Worm (Caenorhabditis elegans) whole organism, mixed stage, embryonic: Measurements from ENCODE around the gene sri-32.
"Not testable (repeated sequence)": the region's sequence is repeated elsewhere in the genome, so short reads cannot be mapped to it uniquely, and the experiment has no call there.

Experiments
- M03D4.4 ChIP-seq: sonication (generic microtip); optimal IDR thresholded peaks from 2 replicates; lab custom pipeline; 2017; ENCODE audit warnings: mild to moderate bottlenecking, missing genetic modification characterization, missing compliant biosample characterization
- bed-3 ChIP-seq: fragments of 200-800 bp; sonication (Bioruptor generic); optimal IDR thresholded peaks from 3 replicates; lab custom pipeline; 2018; ENCODE audit warnings: mild to moderate bottlenecking, missing genetic modification characterization, moderate library complexity, missing compliant biosample characterization
- blmp-1 ChIP-seq: fragments of 150-350 bp; optimal IDR thresholded peaks from 2 replicates; lab custom pipeline; 2014; ENCODE audit warnings: missing biosample characterization, missing genetic modification characterization
- ceh-39 ChIP-seq: fragments of 150-350 bp; optimal IDR thresholded peaks from 2 replicates; lab custom pipeline; 2014; ENCODE audit warnings: missing biosample characterization, missing genetic modification characterization
- ceh-43 ChIP-seq: fragments of 200-800 bp; sonication (Bioruptor generic); optimal IDR thresholded peaks from 2 replicates; lab custom pipeline; 2018; ENCODE audit warnings: mild to moderate bottlenecking, missing genetic modification characterization, moderate library complexity, missing compliant biosample characterization
- ceh-83 ChIP-seq: fragments of 200-800 bp; sonication (Bioruptor generic); optimal IDR thresholded peaks from 2 replicates; lab custom pipeline; 2018; ENCODE audit warnings: mild to moderate bottlenecking, missing genetic modification characterization, missing compliant biosample characterization
- ces-1 ChIP-seq: fragments of 150-350 bp; optimal IDR thresholded peaks from 2 replicates; lab custom pipeline; 2014; ENCODE audit warnings: missing biosample characterization, missing genetic modification reagents, missing genetic modification characterization
- cnd-1 ChIP-seq: fragments of 200-800 bp; sonication (Bioruptor generic); optimal IDR thresholded peaks from 2 replicates; lab custom pipeline; 2018; ENCODE audit warnings: mild to moderate bottlenecking, missing genetic modification characterization, missing compliant biosample characterization
- drap-1 ChIP-seq: fragments of 200-800 bp; sonication (Bioruptor generic); optimal IDR thresholded peaks from 3 replicates; lab custom pipeline; 2018; ENCODE audit warnings: mild to moderate bottlenecking, missing genetic modification characterization, missing compliant biosample characterization
- elt-1 ChIP-seq: sonication (generic microtip); optimal IDR thresholded peaks from 2 replicates; lab custom pipeline; 2017; ENCODE audit warnings: missing genetic modification characterization, mild to moderate bottlenecking, missing compliant biosample characterization, antibody characterized with exemption, moderate library complexity, borderline replicate concordance; ENCODE audit not compliant: insufficient read depth
- elt-3 ChIP-seq: fragments of 150-350 bp; optimal IDR thresholded peaks from 2 replicates; lab custom pipeline; 2014; ENCODE audit warnings: missing biosample characterization, missing genetic modification characterization
- flh-1 ChIP-seq: fragments of 200-800 bp; sonication (Bioruptor generic); optimal IDR thresholded peaks from 2 replicates; lab custom pipeline; 2018; ENCODE audit warnings: mild to moderate bottlenecking, missing genetic modification characterization, moderate library complexity, missing compliant biosample characterization
- ham-2 ChIP-seq: fragments of 200-800 bp; sonication (Bioruptor generic); optimal IDR thresholded peaks from 2 replicates; lab custom pipeline; 2018; ENCODE audit warnings: mild to moderate bottlenecking, missing genetic modification characterization, missing compliant biosample characterization
- hlh-1 ChIP-seq: fragments of 150-350 bp; optimal IDR thresholded peaks from 2 replicates; lab custom pipeline; 2014; ENCODE audit warnings: missing biosample characterization, missing genetic modification reagents, missing genetic modification characterization
- lin-13 ChIP-seq: fragments of 150-350 bp; optimal IDR thresholded peaks from 2 replicates; lab custom pipeline; 2014; ENCODE audit warnings: missing biosample characterization, missing genetic modification characterization
- lin-32 ChIP-seq: fragments of 200-800 bp; sonication (Bioruptor generic); optimal IDR thresholded peaks from 2 replicates; lab custom pipeline; 2018; ENCODE audit warnings: mild to moderate bottlenecking, missing genetic modification characterization, missing compliant biosample characterization
- lsy-2 ChIP-seq: fragments of 150-350 bp; optimal IDR thresholded peaks from 2 replicates; lab custom pipeline; 2014; ENCODE audit warnings: missing biosample characterization, missing genetic modification characterization
- mep-1 ChIP-seq: fragments of 150-350 bp; optimal IDR thresholded peaks from 2 replicates; lab custom pipeline; 2017; ENCODE audit warnings: missing biosample characterization, missing genetic modification reagents, missing genetic modification characterization, inconsistent platforms
- mls-2 ChIP-seq: sonication (generic microtip); optimal IDR thresholded peaks from 2 replicates; lab custom pipeline; 2016; ENCODE audit warnings: mild to moderate bottlenecking, missing genetic modification characterization, moderate library complexity, missing compliant biosample characterization
- nhr-12 ChIP-seq: fragments of 150-350 bp; optimal IDR thresholded peaks from 2 replicates; lab custom pipeline; 2014; ENCODE audit warnings: missing biosample characterization, missing genetic modification characterization
- nhr-2 ChIP-seq: fragments of 150-350 bp; optimal IDR thresholded peaks from 2 replicates; lab custom pipeline; 2014; ENCODE audit warnings: missing biosample characterization, missing genetic modification characterization
- nhr-237 ChIP-seq: fragments of 150-350 bp; optimal IDR thresholded peaks from 2 replicates; lab custom pipeline; 2014; ENCODE audit warnings: missing biosample characterization, missing genetic modification characterization
- nhr-28 ChIP-seq: fragments of 150-350 bp; optimal IDR thresholded peaks from 2 replicates; lab custom pipeline; 2014; ENCODE audit warnings: missing biosample characterization, missing genetic modification characterization
- nhr-76 ChIP-seq: sonication (generic microtip); optimal IDR thresholded peaks from 2 replicates; lab custom pipeline; 2017; ENCODE audit warnings: missing biosample characterization, missing genetic modification characterization
- pha-4 ChIP-seq: fragments of 150-350 bp; optimal IDR thresholded peaks from 2 replicates; lab custom pipeline; 2018; ENCODE audit warnings: missing biosample characterization, missing genetic modification reagents, missing genetic modification characterization
- sem-2 ChIP-seq: fragments of 200-800 bp; sonication (Bioruptor generic); optimal IDR thresholded peaks from 2 replicates; lab custom pipeline; 2018; ENCODE audit warnings: mild to moderate bottlenecking, missing genetic modification characterization, missing compliant biosample characterization
- snpc-4 ChIP-seq: fragments of 150-350 bp; optimal IDR thresholded peaks from 2 replicates; lab custom pipeline; 2014; ENCODE audit warnings: missing biosample characterization, missing genetic modification characterization
- sptf-1 ChIP-seq: sonication (generic microtip); optimal IDR thresholded peaks from 2 replicates; lab custom pipeline; 2017; ENCODE audit warnings: mild to moderate bottlenecking, missing genetic modification characterization, moderate library complexity, missing compliant biosample characterization
- tbx-8 ChIP-seq: fragments of 200-800 bp; sonication (Bioruptor generic); optimal IDR thresholded peaks from 2 replicates; lab custom pipeline; 2018; ENCODE audit warnings: mild to moderate bottlenecking, missing genetic modification characterization, moderate library complexity, missing compliant biosample characterization
- unc-120 ChIP-seq: sonication (generic microtip); optimal IDR thresholded peaks from 2 replicates; lab custom pipeline; 2017; ENCODE audit warnings: missing genetic modification characterization, missing compliant biosample characterization; ENCODE audit not compliant: poor library complexity, severe bottlenecking
- unc-39 ChIP-seq: fragments of 150-350 bp; optimal IDR thresholded peaks from 2 replicates; lab custom pipeline; 2014; ENCODE audit warnings: missing biosample characterization, missing genetic modification characterization
- unc-62 ChIP-seq: fragments of 150-350 bp; optimal IDR thresholded peaks from 2 replicates; lab custom pipeline; 2014; ENCODE audit warnings: missing biosample characterization, missing genetic modification reagents, missing genetic modification characterization
- zip-8 ChIP-seq: fragments of 150-350 bp; optimal IDR thresholded peaks from 2 replicates; lab custom pipeline; 2014; ENCODE audit warnings: missing biosample characterization, missing genetic modification characterization
- ztf-11 ChIP-seq: fragments of 150-350 bp; optimal IDR thresholded peaks from 2 replicates; lab custom pipeline; 2014; ENCODE audit warnings: missing biosample characterization, missing genetic modification characterization

sri-32 gene

ce11 chrII:3135293-3135692, 19.0 kb downstream of the sri-32 start:
- no peak for TF ChIP-seq M03D4.4 (tag; lab: Kevin White, UChicago)
- no peak for TF ChIP-seq nhr-28
- TF ChIP-seq zip-8 (tag; lab: Kevin White, UChicago): no peak
- TF ChIP-seq unc-62 (GFP tag; lab: Kevin White, UChicago): no peak
- TF ChIP-seq cnd-1: no peak
- no peak for TF ChIP-seq hlh-1
- TF ChIP-seq lin-32 (GFP tag; lab: Kevin White, UChicago): no peak
- TF ChIP-seq mls-2: no peak
- TF ChIP-seq blmp-1 (tag; lab: Kevin White, UChicago): no peak
- no peak for TF ChIP-seq ham-2 (GFP tag; lab: Kevin White, UChicago)
- no peak for TF ChIP-seq elt-1 (tag; lab: Kevin White, UChicago)
- TF ChIP-seq lin-13 (tag; lab: Kevin White, UChicago): no peak
- TF ChIP-seq sptf-1: no peak
- TF ChIP-seq ceh-83 (GFP tag; lab: Kevin White, UChicago): no peak
- no peak for TF ChIP-seq drap-1
- TF ChIP-seq nhr-12 (tag; lab: Kevin White, UChicago): no peak
- TF ChIP-seq pha-4 (tag; lab: Kevin White, UChicago): no peak
- TF ChIP-seq snpc-4 (tag; lab: Kevin White, UChicago): no peak
- no peak for TF ChIP-seq nhr-76 (tag; lab: Kevin White, UChicago)
- no peak for TF ChIP-seq nhr-2 (tag; lab: Kevin White, UChicago)
- TF ChIP-seq, all 35 proteins: peak for 0

- TF ChIP-seq pha-4 (tag; lab: Kevin White, UChicago) (no peak), ceh-83 (GFP tag; lab: Kevin White, UChicago) (no peak), zip-8 (tag; lab: Kevin White, UChicago) (no peak), ceh-39 (no peak), ceh-43 (GFP tag; lab: Kevin White, UChicago) (no peak), elt-1 (tag; lab: Kevin White, UChicago) (no peak), sptf-1 (no peak), tbx-8 (GFP tag; lab: Kevin White, UChicago) (no peak), unc-62 (GFP tag; lab: Kevin White, UChicago) (no peak), unc-39 (no peak), blmp-1 (tag; lab: Kevin White, UChicago) (no peak), M03D4.4 (tag; lab: Kevin White, UChicago) (no peak), nhr-28 (no peak), hlh-1 (no peak), sem-2 (GFP tag; lab: Kevin White, UChicago) (no peak), unc-120 (tag; lab: Kevin White, UChicago) (no peak)
These were observed 25.3 kb downstream of the sri-32 start, which contains the start of gene chil-24 for ce11 chrII:3129007-3129406. chil-24 (plus strand) TSS chrII:3129162.

DNA sequence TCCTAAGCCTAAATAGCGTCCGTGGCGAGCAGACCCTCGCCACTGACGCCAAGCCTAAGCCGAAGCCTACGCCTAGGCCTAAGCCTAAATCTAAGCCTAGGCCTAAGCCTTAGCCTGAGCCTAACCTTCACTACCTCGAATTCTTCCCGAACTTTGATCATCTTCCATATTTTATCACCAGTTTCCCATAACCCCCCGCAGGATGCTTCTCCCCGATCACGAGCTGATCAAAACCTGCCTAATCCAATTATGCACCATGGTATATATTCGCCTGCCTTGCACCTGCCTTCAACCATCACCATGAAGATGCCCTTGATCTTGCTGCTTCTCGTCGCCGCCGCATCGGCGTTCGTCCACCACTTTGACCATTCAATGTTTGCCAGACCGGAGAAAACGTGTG, 27.5 kb downstream of the sri-32 start, which contains the start of gene ins-31:
TSS of gene ins-31 (plus strand) at position 301 of the 400 bp plus-strand sequence.
- TF ChIP-seq ztf-11 (tag; lab: Kevin White, UChicago); ces-1 (GFP tag; lab: Kevin White, UChicago); snpc-4 (tag; lab: Kevin White, UChicago): not testable (repeated sequence)

DNA sequence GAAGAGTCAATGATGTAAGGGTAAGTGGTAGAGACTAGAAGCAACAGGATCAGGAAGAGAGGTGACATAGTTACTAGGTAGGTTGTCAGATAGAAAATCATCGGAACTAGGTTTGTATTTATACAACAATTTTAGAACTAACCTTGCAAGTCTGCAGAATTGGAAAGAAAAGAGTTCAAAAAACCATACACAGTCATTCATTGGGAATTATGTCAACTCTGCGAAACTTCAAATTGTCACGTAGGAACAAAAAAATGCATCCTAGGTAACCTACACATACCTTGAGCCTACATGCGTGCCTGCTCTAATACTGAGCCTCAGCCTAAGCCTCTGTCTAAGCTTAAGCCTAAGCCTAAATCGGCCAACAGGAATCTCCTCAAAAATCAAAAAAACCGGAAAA, 27.9 kb downstream of the sri-32 start, which contains the start of gene ins-19:
TSS of gene ins-19 (minus strand) at position 101 of the 400 bp plus-strand sequence.
- TF ChIP-seq pha-4 (tag; lab: Kevin White, UChicago) (no peak), bed-3 (no peak), ceh-83 (GFP tag; lab: Kevin White, UChicago) (no peak), tbx-8 (GFP tag; lab: Kevin White, UChicago) (no peak), lsy-2 (tag; lab: Kevin White, UChicago) (no peak), hlh-1 (no peak), unc-39 (no peak)

DNA sequence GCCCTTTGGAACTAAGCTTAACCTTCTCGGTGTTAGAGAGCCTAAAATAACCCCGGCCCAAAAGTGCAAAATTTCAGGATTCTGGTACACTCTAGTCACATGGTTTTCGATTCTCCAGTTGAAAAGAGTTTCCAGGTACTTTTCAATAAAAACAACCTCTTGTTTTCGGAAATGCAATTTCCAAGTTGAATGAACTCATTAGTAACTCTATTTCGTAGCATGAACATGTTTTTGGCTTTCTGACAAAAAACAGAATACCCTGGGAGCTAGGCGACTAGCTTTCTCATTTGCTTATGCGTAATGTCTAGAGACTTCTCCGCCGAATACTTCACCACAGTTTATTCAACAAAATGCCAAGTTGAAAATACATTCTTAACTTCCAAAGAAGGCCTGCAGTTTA, 31.1 kb downstream of the sri-32 start, which contains the start of gene srh-71:
TSS of gene srh-71 (plus strand) at position 301 of the 400 bp plus-strand sequence.
- TF ChIP-seq nhr-76 (tag; lab: Kevin White, UChicago): no peak
- TF ChIP-seq sptf-1: no peak
- TF ChIP-seq nhr-2 (tag; lab: Kevin White, UChicago): no peak
- no peak for TF ChIP-seq elt-3
- TF ChIP-seq flh-1 (GFP tag; lab: Kevin White, UChicago): no peak
- no peak for TF ChIP-seq nhr-237 (tag; lab: Kevin White, UChicago)
- TF ChIP-seq drap-1: no peak
- TF ChIP-seq pha-4 (tag; lab: Kevin White, UChicago): no peak
- TF ChIP-seq sem-2 (GFP tag; lab: Kevin White, UChicago): no peak
- TF ChIP-seq M03D4.4 (tag; lab: Kevin White, UChicago): no peak
- no peak for TF ChIP-seq elt-1 (tag; lab: Kevin White, UChicago)
- TF ChIP-seq ztf-11 (tag; lab: Kevin White, UChicago): no peak
- TF ChIP-seq unc-62 (GFP tag; lab: Kevin White, UChicago): no peak
- no peak for TF ChIP-seq mep-1 (tag; lab: Kevin White, UChicago)
- no peak for TF ChIP-seq cnd-1
- TF ChIP-seq, all 35 proteins: peak for 0
